Worm (Caenorhabditis elegans): Measurements from ENCODE around the gene Y62H9A.9.

The Y62H9A.9 gene

ce11 chrX:11850082-11850481 is 47.9 kb downstream of the Y62H9A.9 start, which contains the start of gene F54F7.3:
F54F7.3 (minus strand) TSS chrX:11850182.
- TF ChIP-seq fkh-10 (GFP tag; optimal IDR thresholded peaks at IDR 0.05): no peak
- TF ChIP-seq npax-4 (tag; optimal IDR thresholded peaks at IDR 0.05): no peak
- TF ChIP-seq madf-2 (tag; optimal IDR thresholded peaks at IDR 0.05): no peak
- no peak for TF ChIP-seq tbx-2 (tag; optimal IDR thresholded peaks at IDR 0.05)
- TF ChIP-seq F13H6.1 (tag; optimal IDR thresholded peaks at IDR 0.05): no peak
- no peak for TF ChIP-seq nfya-1 (tag; optimal IDR thresholded peaks at IDR 0.05)
- TF ChIP-seq C08G9.2 (tag; optimal IDR thresholded peaks at IDR 0.05): no peak
- TF ChIP-seq fax-1 (tag; optimal IDR thresholded peaks at IDR 0.05): no peak
- no peak for TF ChIP-seq nhr-11 (tag; optimal IDR thresholded peaks at IDR 0.05)
- no peak for TF ChIP-seq syd-9 (tag; optimal IDR thresholded peaks at IDR 0.05)
- no peak for TF ChIP-seq ahr-1 (tag; optimal IDR thresholded peaks at IDR 0.05)
- no peak for TF ChIP-seq ceh-24 (tag; optimal IDR thresholded peaks at IDR 0.05)
- TF ChIP-seq K02D7.2 (tag; optimal IDR thresholded peaks at IDR 0.05): no peak

- no peak for TF ChIP-seq pros-1 (tag; optimal IDR thresholded peaks at IDR 0.05)
- no peak for TF ChIP-seq ceh-14 (tag; optimal IDR thresholded peaks at IDR 0.05)
- no peak for TF ChIP-seq lin-11 (tag; optimal IDR thresholded peaks at IDR 0.05)
- TF ChIP-seq nhr-232 (tag; optimal IDR thresholded peaks at IDR 0.05): no peak
- TF ChIP-seq fkh-6 (tag; optimal IDR thresholded peaks at IDR 0.05): no peak
- TF ChIP-seq ceh-2 (tag; optimal IDR thresholded peaks at IDR 0.05): no peak
- TF ChIP-seq ztf-16 (tag; optimal IDR thresholded peaks at IDR 0.05): no peak
- no peak for TF ChIP-seq ceh-31 (tag; optimal IDR thresholded peaks at IDR 0.05)
- no peak for TF ChIP-seq ttx-3 (tag; optimal IDR thresholded peaks at IDR 0.05)
- TF ChIP-seq pax-1 (tag; optimal IDR thresholded peaks at IDR 0.05): no peak
- TF ChIP-seq nhr-11 (tag; optimal IDR thresholded peaks at IDR 0.05): no peak
- no peak for TF ChIP-seq che-1 (tag; optimal IDR thresholded peaks at IDR 0.05)
Measured at ce11 chrX:11848618-11849017, 49.3 kb downstream of the Y62H9A.9 start, which contains the start of gene F54F7.9. F54F7.9 (minus strand) TSS chrX:11848718.
